Worm (Caenorhabditis elegans): ENCODE results near the gene rrsr-1.
A peak's percentile ranks its signal among the peaks of the same experiment; 100 is the strongest.

ce11 chrV:14414964-14415564 is 9.7 kb downstream of the rrsr-1 start, which contains the start of the genes nxf-1 and C15H11.11:
- no peak for TF ChIP-seq die-1 (tag; optimal IDR thresholded peaks at IDR 0.05)
- TF ChIP-seq hsf-1 (GFP tag; IDR thresholded peaks at IDR 0.05): 0 out of 2 replicates have a peak, but pooled peaks have one; percentile 35
